Worm (Caenorhabditis elegans) whole organism, mixed stage, embryonic: ENCODE measurements around the gene srg-42.

Experiments used
- ceh-43 ChIP-seq: fragments of 200-800 bp; sonication (Bioruptor generic); optimal IDR thresholded peaks from 2 replicates; lab custom pipeline; 2018; ENCODE audit warnings: mild to moderate bottlenecking, missing genetic modification characterization, moderate library complexity, missing compliant biosample characterization
- elt-3 ChIP-seq: fragments of 150-350 bp; optimal IDR thresholded peaks from 2 replicates; lab custom pipeline; 2014; ENCODE audit warnings: missing biosample characterization, missing genetic modification characterization
- lin-13 ChIP-seq: fragments of 150-350 bp; optimal IDR thresholded peaks from 2 replicates; lab custom pipeline; 2014; ENCODE audit warnings: missing biosample characterization, missing genetic modification characterization
- lsy-2 ChIP-seq: fragments of 150-350 bp; optimal IDR thresholded peaks from 2 replicates; lab custom pipeline; 2014; ENCODE audit warnings: missing biosample characterization, missing genetic modification characterization
- mep-1 ChIP-seq: fragments of 150-350 bp; optimal IDR thresholded peaks from 2 replicates; lab custom pipeline; 2017; ENCODE audit warnings: missing biosample characterization, missing genetic modification reagents, missing genetic modification characterization, inconsistent platforms
- nhr-12 ChIP-seq: fragments of 150-350 bp; optimal IDR thresholded peaks from 2 replicates; lab custom pipeline; 2014; ENCODE audit warnings: missing biosample characterization, missing genetic modification characterization
- pha-4 ChIP-seq: fragments of 150-350 bp; optimal IDR thresholded peaks from 2 replicates; lab custom pipeline; 2018; ENCODE audit warnings: missing biosample characterization, missing genetic modification reagents, missing genetic modification characterization
- snpc-4 ChIP-seq: fragments of 150-350 bp; optimal IDR thresholded peaks from 2 replicates; lab custom pipeline; 2014; ENCODE audit warnings: missing biosample characterization, missing genetic modification characterization
- tbx-8 ChIP-seq: fragments of 200-800 bp; sonication (Bioruptor generic); optimal IDR thresholded peaks from 2 replicates; lab custom pipeline; 2018; ENCODE audit warnings: mild to moderate bottlenecking, missing genetic modification characterization, moderate library complexity, missing compliant biosample characterization
- unc-120 ChIP-seq: sonication (generic microtip); optimal IDR thresholded peaks from 2 replicates; lab custom pipeline; 2017; ENCODE audit warnings: missing genetic modification characterization, missing compliant biosample characterization; ENCODE audit not compliant: poor library complexity, severe bottlenecking
- unc-39 ChIP-seq: fragments of 150-350 bp; optimal IDR thresholded peaks from 2 replicates; lab custom pipeline; 2014; ENCODE audit warnings: missing biosample characterization, missing genetic modification characterization
- unc-62 ChIP-seq: fragments of 150-350 bp; optimal IDR thresholded peaks from 2 replicates; lab custom pipeline; 2014; ENCODE audit warnings: missing biosample characterization, missing genetic modification reagents, missing genetic modification characterization
- ztf-11 ChIP-seq: fragments of 150-350 bp; optimal IDR thresholded peaks from 2 replicates; lab custom pipeline; 2014; ENCODE audit warnings: missing biosample characterization, missing genetic modification characterization

DNA sequence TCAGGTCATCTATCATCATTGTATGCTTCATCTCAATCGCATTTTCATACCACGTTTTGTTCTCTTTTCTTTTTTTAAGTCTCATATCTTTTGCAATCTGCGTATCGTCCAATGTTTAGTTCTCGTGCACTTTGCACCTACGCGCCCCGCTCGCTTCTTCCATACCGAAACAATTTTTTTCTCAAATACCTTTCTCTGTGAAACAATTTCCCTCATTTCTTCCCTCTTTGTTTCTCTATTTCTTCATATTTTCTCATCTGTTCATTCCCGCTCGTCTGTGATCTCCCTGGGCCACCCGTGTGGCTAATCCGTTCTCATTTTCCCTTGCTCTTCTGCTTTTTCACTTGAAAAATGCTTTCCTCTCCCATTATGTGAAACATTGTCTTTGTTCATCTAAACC lies 17.5 kb downstream of the srg-42 start:
- no peak for TF ChIP-seq unc-62 (GFP tag; lab: Kevin White, UChicago)
- TF ChIP-seq ztf-11 (tag; lab: Kevin White, UChicago): no peak
- no peak for TF ChIP-seq lin-13
- no peak for TF ChIP-seq tbx-8 (GFP tag; lab: Kevin White, UChicago)
- no peak for TF ChIP-seq mep-1 (tag; lab: Kevin White, UChicago)
- no peak for TF ChIP-seq pha-4 (tag; lab: Kevin White, UChicago)
- TF ChIP-seq unc-39 (tag; lab: Kevin White, UChicago): no peak
- no peak for TF ChIP-seq elt-3 (tag; lab: Kevin White, UChicago)
- no peak for TF ChIP-seq lsy-2 (tag; lab: Kevin White, UChicago)
- TF ChIP-seq nhr-12 (tag; lab: Kevin White, UChicago): no peak
- no peak for TF ChIP-seq snpc-4 (tag; lab: Kevin White, UChicago)
- TF ChIP-seq unc-120 (tag; lab: Kevin White, UChicago): peak; percentile 65
- no peak for TF ChIP-seq ceh-43 (GFP tag; lab: Kevin White, UChicago)
